Fruit fly (Drosophila melanogaster) whole organism, pupa: ENCODE results near the gene RhoGEF3.

Experiments
- CG12605 ChIP-seq: fragments of 200-800 bp; sonication (Bioruptor generic); IDR thresholded peaks from 2 replicates; pipeline ENCODE4 v1.3.6; 2022; ENCODE audit warnings: missing biosample characterization, missing genetic modification characterization
- CG15710 ChIP-seq: fragments of 200-800 bp; sonication (Bioruptor generic); optimal IDR thresholded peaks from 2 replicates; lab custom pipeline; 2018; ENCODE audit warnings: missing biosample characterization, mild to moderate bottlenecking, missing genetic modification characterization, moderate library complexity
- CG17806 ChIP-seq: fragments of 200-800 bp; sonication (Bioruptor generic); optimal IDR thresholded peaks from 2 replicates; lab custom pipeline; 2018; ENCODE audit warnings: missing biosample characterization, mild to moderate bottlenecking, missing genetic modification characterization, moderate library complexity
- CG8301 ChIP-seq: fragments of 200-800 bp; sonication (Bioruptor generic); optimal IDR thresholded peaks from 2 replicates; lab custom pipeline; 2018; ENCODE audit warnings: missing biosample characterization, mild to moderate bottlenecking, missing genetic modification characterization
- CG9948 ChIP-seq: fragments of 200-800 bp; sonication (Bioruptor generic); optimal IDR thresholded peaks from 2 replicates; lab custom pipeline; 2018; ENCODE audit warnings: missing biosample characterization, mild to moderate bottlenecking, missing genetic modification characterization, moderate library complexity
- EcR ChIP-seq: fragments of 200-800 bp; sonication (Bioruptor generic); optimal IDR thresholded peaks from 3 replicates; lab custom pipeline; 2019; ENCODE audit warnings: missing biosample characterization, missing genetic modification characterization, mild to moderate bottlenecking, moderate library complexity, missing genetic modification reagents
- Ets98B ChIP-seq: fragments of 200-800 bp; sonication (Bioruptor generic); IDR thresholded peaks from 2 replicates; pipeline ENCODE4 v1.3.6; 2022; ENCODE audit warnings: missing biosample characterization, missing genetic modification characterization
- Pif1B ChIP-seq: fragments of 200-800 bp; sonication (Bioruptor generic); optimal IDR thresholded peaks from 3 replicates; lab custom pipeline; 2016; ENCODE audit warnings: missing biosample characterization, missing genetic modification characterization
- fd96Ca ChIP-seq: fragments of 200-800 bp; sonication (Bioruptor generic); IDR thresholded peaks from 3 replicates; pipeline ENCODE4 v1.3.6; 2022; ENCODE audit warnings: missing biosample characterization, missing genetic modification characterization
- rn ChIP-seq: fragments of 200-800 bp; sonication (Bioruptor generic); IDR thresholded peaks from 2 replicates; pipeline ENCODE4 v1.3.6; 2022; ENCODE audit warnings: missing biosample characterization, missing genetic modification characterization

DNA sequence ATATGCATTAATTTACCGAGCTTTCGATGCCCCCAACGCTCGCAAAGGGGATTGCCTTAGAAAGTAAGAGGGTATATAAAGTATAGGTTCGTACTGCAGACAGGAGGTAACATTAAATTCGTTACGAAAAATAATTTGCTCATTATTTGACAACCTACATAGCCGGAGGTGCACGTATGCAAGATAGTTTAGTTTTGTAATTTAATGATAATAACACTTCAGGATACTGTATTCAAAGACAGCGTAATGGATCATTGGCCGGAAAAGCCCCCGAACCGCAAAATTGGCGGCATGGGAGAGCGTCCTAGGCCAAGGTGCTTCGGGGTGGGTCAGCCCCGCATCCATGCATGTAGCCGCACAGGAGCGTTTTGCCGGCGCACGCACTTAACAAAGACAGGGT is 35.1 kb downstream of the RhoGEF3 start:
- TF ChIP-seq EcR (GFP tag; lab: Kevin White, UChicago) (no peak), CG15710 (tag; lab: Kevin White, UChicago) (no peak), CG12605 (GFP tag; lab: Robert Waterston, UW) (no peak), Pif1B (GFP tag; lab: Kevin White, UChicago) (no peak), rn (GFP tag; lab: Robert Waterston, UW) (no peak), CG9948 (tag; lab: Kevin White, UChicago) (no peak), fd96Ca (no peak), CG17806 (no peak), Ets98B (GFP tag; lab: Robert Waterston, UW) (no peak), CG8301 (tag; lab: Kevin White, UChicago) (no peak)
